Worm (Caenorhabditis elegans) whole organism, midembryonic: ENCODE results near the gene C49F8.15.

ENCODE experiments used
- flt-1 ChIP-seq: fragments of 200-800 bp; sonication (Bioruptor generic); IDR thresholded peaks from 2 replicates; pipeline ENCODE4 v1.3.6; 2022; ENCODE audit warnings: missing genetic modification characterization, missing compliant biosample characterization
- ztf-23 ChIP-seq: fragments of 200-800 bp; sonication (Bioruptor generic); IDR thresholded peaks from 2 replicates; pipeline ENCODE4 v1.3.6; 2022; ENCODE audit warnings: missing genetic modification reagents, missing genetic modification characterization, missing compliant biosample characterization

ce11 chrX:13388829-13389228, 26.4 kb upstream of the C49F8.15 start:
- TF ChIP-seq ztf-23 (GFP tag; lab: Robert Waterston, UW) (no peak), flt-1 (GFP tag; lab: Robert Waterston, UW) (no peak)
